Worm (Caenorhabditis elegans): Measurements from ENCODE around the gene ZK380.6.

DNA sequence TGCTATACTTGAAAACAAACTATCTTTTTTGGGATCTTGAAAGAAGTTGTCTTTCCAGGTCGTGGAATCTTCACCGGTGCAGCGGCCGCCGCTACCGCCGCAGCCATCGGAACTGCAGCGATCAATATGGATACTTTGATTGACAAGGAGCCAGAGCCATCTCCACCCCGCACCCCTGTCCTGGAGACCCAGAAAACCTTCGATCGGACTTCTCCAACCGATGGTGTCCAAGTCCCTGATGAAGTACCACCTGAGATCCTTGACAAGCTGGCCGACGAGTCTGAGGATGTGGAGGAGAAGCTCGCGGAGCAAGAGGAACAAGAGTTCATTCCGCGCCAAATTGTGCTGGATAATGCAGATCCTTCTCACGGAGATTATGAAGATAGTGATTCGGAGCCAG, 40.4 kb upstream of the ZK380.6 start:
- TF ChIP-seq ceh-40 (GFP tag; IDR thresholded peaks at IDR 0.05): no peak
- no peak for TF ChIP-seq hmg-20 (GFP tag; IDR thresholded peaks at IDR 0.05)
- no peak for TF ChIP-seq sea-2 (GFP tag; IDR thresholded peaks at IDR 0.05)
- TF ChIP-seq F57A8.1 (GFP tag; optimal IDR thresholded peaks at IDR 0.05): no peak
- no peak for TF ChIP-seq hsf-1 (GFP tag; IDR thresholded peaks at IDR 0.05)
- no peak for TF ChIP-seq unc-62 (GFP tag; optimal IDR thresholded peaks at IDR 0.05)
- no peak for TF ChIP-seq nfya-1 (tag; optimal IDR thresholded peaks at IDR 0.05; ENCODE audit: borderline replicate concordance, insufficient read depth)
- TF ChIP-seq dox-1 (GFP tag; IDR thresholded peaks at IDR 0.05): no peak
- TF ChIP-seq ccch-3 (GFP tag; optimal IDR thresholded peaks at IDR 0.05): no peak
- no peak for TF ChIP-seq tbp1 (GFP tag; optimal IDR thresholded peaks at IDR 0.05)
- no peak for TF ChIP-seq lir-1 (GFP tag; conservative IDR thresholded peaks at IDR 0.05)
- TF ChIP-seq ama-1 (optimal IDR thresholded peaks at IDR 0.05): no peak
- no peak for TF ChIP-seq ama-1 (GFP tag; optimal IDR thresholded peaks at IDR 0.05)
- no peak for TF ChIP-seq ZK185.1 (tag; optimal IDR thresholded peaks at IDR 0.05; ENCODE audit: poor library complexity, severe bottlenecking)
- no peak for TF ChIP-seq ekl-4 (GFP tag; IDR thresholded peaks at IDR 0.05)
